Fruit fly (Drosophila melanogaster) whole organism, embryonic: ENCODE data around the gene CG8562.

ENCODE experiments used
- ATbp ChIP-seq: fragments of 200-800 bp; sonication (Bioruptor generic); optimal IDR thresholded peaks from 2 replicates; lab custom pipeline; 2017; ENCODE audit warnings: missing biosample characterization, mild to moderate bottlenecking, missing genetic modification characterization, missing genetic modification reagents
- CG15696 ChIP-seq: fragments of 200-800 bp; sonication (Bioruptor generic); optimal IDR thresholded peaks from 2 replicates; lab custom pipeline; 2019; ENCODE audit warnings: missing biosample characterization, mild to moderate bottlenecking, missing genetic modification characterization, moderate library complexity
- CG17912 ChIP-seq: fragments of 200-800 bp; sonication (Bioruptor generic); optimal IDR thresholded peaks from 2 replicates; lab custom pipeline; 2018; ENCODE audit warnings: missing biosample characterization, mild to moderate bottlenecking, missing genetic modification characterization
- CG1792 ChIP-seq: fragments of 200-800 bp; sonication (Bioruptor generic); optimal IDR thresholded peaks from 2 replicates; lab custom pipeline; 2016; ENCODE audit warnings: missing biosample characterization, missing genetic modification characterization
- CG2129 ChIP-seq: fragments of 200-800 bp; sonication (Bioruptor generic); IDR thresholded peaks from 2 replicates; pipeline ENCODE4 v1.3.6; 2022; ENCODE audit warnings: missing biosample characterization, missing genetic modification characterization; ENCODE audit not compliant: partially characterized antibody
- CG30403 ChIP-seq: fragments of 200-800 bp; sonication (Bioruptor generic); optimal IDR thresholded peaks from 3 replicates; lab custom pipeline; 2016; ENCODE audit warnings: missing biosample characterization, missing genetic modification characterization
- CG31365 ChIP-seq: fragments of 200-800 bp; sonication (Bioruptor generic); optimal IDR thresholded peaks from 2 replicates; lab custom pipeline; 2018; ENCODE audit warnings: missing biosample characterization, mild to moderate bottlenecking, missing genetic modification characterization
- CG31388 ChIP-seq: fragments of 200-800 bp; sonication (Bioruptor generic); optimal IDR thresholded peaks from 2 replicates; lab custom pipeline; 2016; ENCODE audit warnings: missing biosample characterization, missing genetic modification characterization
- CG3281 ChIP-seq: fragments of 200-800 bp; sonication (Bioruptor generic); optimal IDR thresholded peaks from 3 replicates; lab custom pipeline; 2017; ENCODE audit warnings: missing biosample characterization, mild to moderate bottlenecking, missing genetic modification characterization
- CG3407 ChIP-seq: fragments of 200-800 bp; sonication (Bioruptor generic); optimal IDR thresholded peaks from 2 replicates; lab custom pipeline; 2018; ENCODE audit warnings: missing biosample characterization, mild to moderate bottlenecking, missing genetic modification characterization
- CG3726 ChIP-seq: fragments of 200-800 bp; sonication (Bioruptor generic); IDR thresholded peaks from 3 replicates; pipeline ENCODE4, ENCODE4 v1.3.6; 2022; ENCODE audit warnings: missing biosample characterization, missing genetic modification characterization
- CG4360 ChIP-seq: fragments of 200-800 bp; sonication (Bioruptor generic); IDR thresholded peaks from 2 replicates; pipeline ENCODE4 v1.3.6; 2022; ENCODE audit warnings: missing biosample characterization, missing genetic modification characterization
- CG4820 ChIP-seq: fragments of 200-800 bp; sonication (Bioruptor generic); optimal IDR thresholded peaks from 3 replicates; lab custom pipeline; 2016; ENCODE audit warnings: missing biosample characterization, missing genetic modification characterization
- CG6854 ChIP-seq: fragments of 200-800 bp; sonication (Bioruptor generic); optimal IDR thresholded peaks from 3 replicates; lab custom pipeline; 2017; ENCODE audit warnings: missing biosample characterization, mild to moderate bottlenecking, missing genetic modification characterization
- CG7786 ChIP-seq: fragments of 200-800 bp; sonication (Bioruptor generic); optimal IDR thresholded peaks from 2 replicates; lab custom pipeline; 2016; ENCODE audit warnings: missing biosample characterization, missing genetic modification characterization
- CG8290 ChIP-seq, 3 experiments: fragments of 200-800 bp; sonication (Bioruptor generic); optimal IDR thresholded peaks; 2 replicates each; lab custom pipeline; 2016 to 2019; ENCODE audit warnings: missing biosample characterization in 3 of 3, missing genetic modification characterization in 3 of 3, mild to moderate bottlenecking in 2 of 3, moderate library complexity in 1 of 3
- CG9727 ChIP-seq: fragments of 200-800 bp; sonication (Bioruptor generic); optimal IDR thresholded peaks from 3 replicates; lab custom pipeline; 2017; ENCODE audit warnings: missing biosample characterization, mild to moderate bottlenecking, missing genetic modification characterization
- CHES-1-like ChIP-seq: fragments of 200-800 bp; sonication (Bioruptor generic); optimal IDR thresholded peaks from 2 replicates; lab custom pipeline; 2016; ENCODE audit warnings: missing biosample characterization, missing genetic modification characterization
- Dip2 ChIP-seq: fragments of 200-800 bp; sonication (Bioruptor generic); IDR thresholded peaks from 2 replicates; pipeline ENCODE4 v1.3.6; 2022; ENCODE audit warnings: missing biosample characterization, missing genetic modification characterization
- Drgx ChIP-seq: fragments of 200-800 bp; sonication (Bioruptor generic); IDR thresholded peaks from 2 replicates; pipeline ENCODE4 v1.3.6; 2022; ENCODE audit warnings: missing biosample characterization, missing genetic modification characterization
- E2f1 ChIP-seq: fragments of 200-800 bp; sonication (Bioruptor generic); IDR thresholded peaks from 2 replicates; pipeline ENCODE4 v1.3.6; 2022; ENCODE audit warnings: missing biosample characterization, missing genetic modification characterization
- Ets97D ChIP-seq: fragments of 200-800 bp; sonication (Bioruptor generic); optimal IDR thresholded peaks from 3 replicates; lab custom pipeline; 2016; ENCODE audit warnings: missing biosample characterization, missing genetic modification characterization
- Jarid2 ChIP-seq: fragments of 200-800 bp; sonication (Bioruptor generic); optimal IDR thresholded peaks from 3 replicates; lab custom pipeline; 2017; ENCODE audit warnings: mild to moderate bottlenecking, missing biosample characterization, missing genetic modification reagents, missing genetic modification characterization
- Mrtf ChIP-seq: fragments of 200-800 bp; sonication (Bioruptor generic); IDR thresholded peaks from 3 replicates; pipeline ENCODE4 v1.3.6; 2022; ENCODE audit warnings: missing biosample characterization, missing genetic modification characterization
- Sox102F ChIP-seq: fragments of 200-800 bp; sonication (Bioruptor generic); optimal IDR thresholded peaks from 2 replicates; lab custom pipeline; 2018; ENCODE audit warnings: missing biosample characterization, mild to moderate bottlenecking, missing genetic modification characterization, moderate library complexity
- Sry-δ ChIP-seq: fragments of 200-800 bp; sonication (Bioruptor generic); optimal IDR thresholded peaks from 2 replicates; lab custom pipeline; 2016; ENCODE audit warnings: missing biosample characterization, missing genetic modification characterization
- Taf1 ChIP-seq: fragments of 200-800 bp; sonication (Bioruptor generic); IDR thresholded peaks from 2 replicates; pipeline ENCODE4 v1.3.6; 2022; ENCODE audit warnings: missing biosample characterization, missing genetic modification characterization
- Tbp ChIP-seq: fragments of >200 bp; optimal IDR thresholded peaks from 2 replicates; lab custom pipeline; 2018; ENCODE audit warnings: missing biosample characterization, missing genetic modification characterization
- ash1 ChIP-seq: fragments of 200-800 bp; sonication (Bioruptor generic); optimal IDR thresholded peaks from 2 replicates; lab custom pipeline; 2018; ENCODE audit warnings: missing biosample characterization, mild to moderate bottlenecking, missing genetic modification characterization
- dan ChIP-seq: fragments of 200-800 bp; sonication (Bioruptor generic); IDR thresholded peaks from 2 replicates; pipeline ENCODE4 v1.3.6; 2022; ENCODE audit warnings: missing biosample characterization, missing genetic modification characterization
- dimm ChIP-seq: fragments of 200-800 bp; sonication (Bioruptor generic); IDR thresholded peaks from 2 replicates; pipeline ENCODE4 v1.3.6; 2022; ENCODE audit warnings: missing biosample characterization, missing genetic modification characterization
- dm ChIP-seq: fragments of 200-800 bp; sonication (Bioruptor generic); optimal IDR thresholded peaks from 3 replicates; lab custom pipeline; 2016; ENCODE audit warnings: missing biosample characterization, missing genetic modification characterization
- dmrt99B ChIP-seq: fragments of 200-800 bp; sonication (Bioruptor generic); optimal IDR thresholded peaks from 2 replicates; lab custom pipeline; 2018; ENCODE audit warnings: missing biosample characterization, mild to moderate bottlenecking, missing genetic modification characterization, moderate library complexity
- dysf ChIP-seq: fragments of 200-800 bp; sonication (Bioruptor generic); IDR thresholded peaks from 3 replicates; pipeline ENCODE4 v1.3.6; 2022; ENCODE audit warnings: missing biosample characterization, missing genetic modification characterization
- eyg ChIP-seq: fragments of 200-800 bp; sonication (Bioruptor generic); optimal IDR thresholded peaks from 3 replicates; lab custom pipeline; 2016; ENCODE audit warnings: missing biosample characterization, missing genetic modification characterization
- gcm ChIP-seq: fragments of 200-800 bp; sonication (Bioruptor generic); optimal IDR thresholded peaks from 2 replicates; lab custom pipeline; 2019; ENCODE audit warnings: missing biosample characterization, mild to moderate bottlenecking, missing genetic modification characterization, moderate library complexity
- gsb ChIP-seq: fragments of 200-800 bp; sonication (Bioruptor generic); IDR thresholded peaks from 2 replicates; pipeline ENCODE4 v1.3.6; 2022; ENCODE audit warnings: missing biosample characterization, missing genetic modification characterization
- h ChIP-seq: fragments of >200 bp; optimal IDR thresholded peaks from 2 replicates; lab custom pipeline; 2017
- ham ChIP-seq: fragments of 200-800 bp; sonication (Bioruptor generic); IDR thresholded peaks from 2 replicates; pipeline ENCODE4 v1.3.6; 2022; ENCODE audit warnings: missing biosample characterization, missing genetic modification characterization
- kah ChIP-seq: fragments of 200-800 bp; sonication (Bioruptor generic); optimal IDR thresholded peaks from 2 replicates; lab custom pipeline; 2018; ENCODE audit warnings: missing biosample characterization, mild to moderate bottlenecking, missing genetic modification characterization
- knrl ChIP-seq: fragments of 200-800 bp; sonication (Bioruptor generic); IDR thresholded peaks from 3 replicates; pipeline ENCODE4 v1.3.6; 2022; ENCODE audit warnings: missing biosample characterization, missing genetic modification characterization; ENCODE audit not compliant: partially characterized antibody
- oc ChIP-seq: fragments of 200-800 bp; sonication (Bioruptor generic); optimal IDR thresholded peaks from 2 replicates; lab custom pipeline; 2018; ENCODE audit warnings: missing biosample characterization, mild to moderate bottlenecking, missing genetic modification characterization, moderate library complexity
- pb ChIP-seq: fragments of 200-800 bp; sonication (Bioruptor generic); optimal IDR thresholded peaks from 3 replicates; lab custom pipeline; 2016; ENCODE audit warnings: missing biosample characterization, missing genetic modification characterization
- rib ChIP-seq: fragments of 200-800 bp; sonication (Bioruptor generic); IDR thresholded peaks from 2 replicates; pipeline ENCODE4 v1.3.6; 2022; ENCODE audit warnings: missing biosample characterization, missing genetic modification characterization
- scrt ChIP-seq: fragments of 200-800 bp; sonication (Bioruptor generic); optimal IDR thresholded peaks from 2 replicates; lab custom pipeline; 2018; ENCODE audit warnings: missing biosample characterization, mild to moderate bottlenecking, missing genetic modification characterization, moderate library complexity
- so ChIP-seq: fragments of 200-800 bp; sonication (Bioruptor generic); IDR thresholded peaks from 3 replicates; pipeline ENCODE4 v1.3.6; 2022; ENCODE audit warnings: missing biosample characterization, missing genetic modification characterization
- trem ChIP-seq: fragments of 200-800 bp; optimal IDR thresholded peaks from 3 replicates; lab custom pipeline; 2019; ENCODE audit warnings: missing biosample characterization, mild to moderate bottlenecking, missing genetic modification characterization, moderate library complexity
- usp ChIP-seq: fragments of >200 bp; optimal IDR thresholded peaks from 2 replicates; lab custom pipeline; 2017; ENCODE audit warnings: missing biosample characterization, missing genetic modification characterization
- wek ChIP-seq: fragments of 200-800 bp; sonication (Bioruptor generic); optimal IDR thresholded peaks from 3 replicates; lab custom pipeline; 2018; ENCODE audit warnings: missing biosample characterization, mild to moderate bottlenecking, missing genetic modification characterization, moderate library complexity
- zen2 ChIP-seq: fragments of 200-800 bp; sonication (Bioruptor generic); IDR thresholded peaks from 3 replicates; pipeline ENCODE4 v1.3.6; 2022; ENCODE audit warnings: missing biosample characterization, missing genetic modification characterization; ENCODE audit not compliant: partially characterized antibody

CG8562 gene

dm6 chr3L:7367798-7368678 is 30.0 kb upstream of the CG8562 start (continued):
- TF ChIP-seq trem (tag; lab: Kevin White, UChicago) (no peak), CG1792 (GFP tag; lab: Kevin White, UChicago) (no peak), gsb (GFP tag; lab: Robert Waterston, UW) (no peak), ATbp (GFP tag; lab: Kevin White, UChicago) (no peak), E2f1 (no peak), CG6854 (no peak), CG8290 (GFP tag; optimal IDR thresholded peaks at IDR 0.05; lab: Kevin White, UChicago) (no peak), CG8290 (tag; optimal IDR thresholded peaks at IDR 0.05; lab: Kevin White, UChicago) (peak in 1 of 2 experiments; percentile 41), CG3281 (GFP tag; lab: Kevin White, UChicago) (peak; percentile 68), CG7786 (GFP tag; lab: Kevin White, UChicago) (no peak), Dip2 (GFP tag; lab: Robert Waterston, UW) (no peak), gcm (GFP tag; lab: Kevin White, UChicago) (peak; percentile 5), CHES-1-like (no peak), dimm (GFP tag; lab: Robert Waterston, UW) (no peak), dysf (0 out of 3 replicates have a peak, but pooled peaks have one; percentile 49), CG4360 (GFP tag; lab: Robert Waterston, UW) (no peak), Tbp (no peak), CG2129 (GFP tag; lab: Robert Waterston, UW) (no peak), Jarid2 (GFP tag; lab: Kevin White, UChicago) (no peak), so (GFP tag; lab: Robert Waterston, UW) (peak; percentile 61; the same call in 1 of the 3 replicates), Sox102F (no peak), CG17912 (GFP tag; lab: Kevin White, UChicago) (no peak), CG30403 (peak; percentile 32), Drgx (GFP tag; lab: Robert Waterston, UW) (no peak), usp (GFP tag; lab: Kevin White, UChicago) (no peak), scrt (GFP tag; lab: Kevin White, UChicago) (no peak), knrl (GFP tag; lab: Robert Waterston, UW) (no peak), h (lab: Kevin White, UChicago) (no peak), dm (GFP tag; lab: Kevin White, UChicago) (no peak), CG31365 (tag; lab: Kevin White, UChicago) (no peak), pb (no peak), ash1 (GFP tag; lab: Kevin White, UChicago) (no peak), CG15696 (tag; lab: Kevin White, UChicago) (no peak), oc (tag; lab: Kevin White, UChicago) (no peak), Taf1 (GFP tag; lab: Robert Waterston, UW) (no peak), Sry-δ (GFP tag; lab: Kevin White, UChicago) (peak; percentile 19), eyg (GFP tag; lab: Kevin White, UChicago) (no peak), CG3407 (no peak), CG4820 (GFP tag; lab: Kevin White, UChicago) (no peak), dan (GFP tag; lab: Robert Waterston, UW) (no peak), ham (no peak), rib (GFP tag; lab: Robert Waterston, UW) (peak; percentile 67), CG9727 (GFP tag; lab: Kevin White, UChicago) (peak; percentile 22), Mrtf (GFP tag; lab: Robert Waterston, UW) (no peak), kah (GFP tag; lab: Kevin White, UChicago) (peak; percentile 98), wek (GFP tag; lab: Kevin White, UChicago) (no peak), zen2 (no peak), dmrt99B (peak; percentile 27), Ets97D (peak; percentile 1), CG31388 (GFP tag; lab: Kevin White, UChicago) (no peak), CG3726 (no peak)
